Worm (Caenorhabditis elegans): ENCODE measurements around the gene gtf-2E2.

DNA sequence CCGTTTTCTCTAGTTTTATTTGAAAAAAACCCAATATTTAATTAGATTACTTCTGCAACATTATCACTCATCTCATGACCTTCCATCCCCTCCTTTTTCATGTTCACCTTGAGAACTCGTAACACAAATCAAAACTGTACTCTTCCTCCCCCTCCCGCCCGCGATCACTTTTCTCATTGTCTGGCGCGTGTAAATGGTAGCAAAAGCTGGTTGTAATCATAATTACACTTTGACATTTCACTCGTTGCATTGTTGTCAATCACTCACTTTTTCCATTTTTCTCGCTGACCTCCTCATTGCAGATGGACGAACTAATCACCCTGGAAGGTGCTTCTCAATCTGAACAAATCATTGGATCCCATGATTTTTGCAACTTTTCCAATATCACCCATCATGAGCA is 31.9 kb downstream of the gtf-2E2 start, which contains the start of gene npr-41:
- TF ChIP-seq aly-1 (tag; optimal IDR thresholded peaks at IDR 0.05) (no peak), tbx-37 (GFP tag; conservative IDR thresholded peaks at IDR 0.05) (no peak), ama-1 (optimal IDR thresholded peaks at IDR 0.05) (no peak), flt-1 (GFP tag; IDR thresholded peaks at IDR 0.05) (no peak), tbx-11 (GFP tag; IDR thresholded peaks at IDR 0.05) (no peak), B0310.2 (tag; optimal IDR thresholded peaks at IDR 0.05) (no peak)
